Worm (Caenorhabditis elegans) whole organism, mixed stage, embryonic: ENCODE results near the gene unc-7.

Experiments used
- ces-1 ChIP-seq: fragments of 150-350 bp; optimal IDR thresholded peaks from 2 replicates; lab custom pipeline; 2014; ENCODE audit warnings: missing biosample characterization, missing genetic modification reagents, missing genetic modification characterization
- unc-62 ChIP-seq: fragments of 150-350 bp; optimal IDR thresholded peaks from 2 replicates; lab custom pipeline; 2014; ENCODE audit warnings: missing biosample characterization, missing genetic modification reagents, missing genetic modification characterization

DNA sequence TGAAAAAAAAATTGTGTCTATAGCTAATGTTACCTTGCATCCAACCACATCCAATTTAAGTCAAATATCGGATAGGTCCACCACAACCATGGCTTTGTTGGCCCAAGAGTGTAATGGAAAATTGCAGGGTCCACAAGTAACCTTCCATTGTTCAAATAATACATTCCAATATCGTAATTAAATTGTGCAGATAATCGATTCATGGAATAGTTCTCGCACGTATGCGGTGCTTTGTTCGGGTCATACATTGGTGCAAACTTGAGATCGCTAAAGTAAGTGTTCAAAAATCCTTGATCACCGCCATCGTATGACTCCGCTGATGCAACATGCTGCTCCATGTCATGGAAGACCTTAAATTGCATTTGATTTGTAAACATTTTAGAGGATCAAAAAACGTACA lies 15.6 kb upstream of the unc-7 start:
- TF ChIP-seq ces-1 (GFP tag; lab: Kevin White, UChicago) (no peak), unc-62 (no peak)
